Fruit fly (Drosophila melanogaster) whole organism, embryonic: ENCODE data around the gene CG12702.

Source experiments
- Blimp-1 ChIP-seq: fragments of 200-800 bp; sonication (Bioruptor generic); optimal IDR thresholded peaks from 3 replicates; lab custom pipeline; 2018; ENCODE audit warnings: missing biosample characterization, missing genetic modification characterization, mild to moderate bottlenecking, moderate library complexity, missing genetic modification reagents
- Bteb2 ChIP-seq: fragments of 200-800 bp; sonication (Bioruptor generic); optimal IDR thresholded peaks from 2 replicates; lab custom pipeline; 2016; ENCODE audit warnings: missing biosample characterization, missing genetic modification characterization
- CG10431 ChIP-seq: fragments of 200-800 bp; sonication (Bioruptor generic); optimal IDR thresholded peaks from 3 replicates; lab custom pipeline; 2018; ENCODE audit warnings: missing biosample characterization, mild to moderate bottlenecking, missing genetic modification characterization
- CG10979 ChIP-seq: fragments of 200-800 bp; sonication (Bioruptor generic); optimal IDR thresholded peaks from 2 replicates; lab custom pipeline; 2018; ENCODE audit warnings: missing biosample characterization, mild to moderate bottlenecking, missing genetic modification characterization, moderate library complexity
- CG11560 ChIP-seq: fragments of 200-800 bp; sonication (Bioruptor generic); IDR thresholded peaks from 3 replicates; pipeline ENCODE4 v1.3.6; 2022; ENCODE audit warnings: missing biosample characterization, missing genetic modification characterization
- CG11695 ChIP-seq: fragments of 200-800 bp; sonication (Bioruptor generic); IDR thresholded peaks from 3 replicates; pipeline ENCODE4 v1.3.6; 2022; ENCODE audit warnings: missing biosample characterization, missing genetic modification characterization
- CG11723 ChIP-seq: fragments of 200-800 bp; sonication (Bioruptor generic); optimal IDR thresholded peaks from 2 replicates; lab custom pipeline; 2017; ENCODE audit warnings: missing biosample characterization, mild to moderate bottlenecking, missing genetic modification characterization
- CG12155 ChIP-seq: fragments of 200-800 bp; sonication (Bioruptor generic); optimal IDR thresholded peaks from 3 replicates; lab custom pipeline; 2016; ENCODE audit warnings: missing biosample characterization, missing genetic modification characterization
- CG13287 ChIP-seq: fragments of 200-800 bp; sonication (Bioruptor generic); IDR thresholded peaks from 2 replicates; pipeline ENCODE4 v1.3.6; 2022; ENCODE audit warnings: missing biosample characterization, missing genetic modification characterization; ENCODE audit not compliant: partially characterized antibody
- CG13296 ChIP-seq: fragments of 200-800 bp; sonication (Bioruptor generic); optimal IDR thresholded peaks from 3 replicates; lab custom pipeline; 2018; ENCODE audit warnings: missing biosample characterization, mild to moderate bottlenecking, missing genetic modification characterization
- CG13894 ChIP-seq: fragments of 200-800 bp; sonication (Bioruptor generic); optimal IDR thresholded peaks from 3 replicates; lab custom pipeline; 2018; ENCODE audit warnings: missing biosample characterization, mild to moderate bottlenecking, missing genetic modification characterization, moderate library complexity
- CG15514 ChIP-seq: fragments of 200-800 bp; sonication (Bioruptor generic); optimal IDR thresholded peaks from 3 replicates; lab custom pipeline; 2017; ENCODE audit warnings: missing biosample characterization, missing genetic modification characterization, mild to moderate bottlenecking, moderate library complexity, missing genetic modification reagents
- CG16813 ChIP-seq: fragments of 200-800 bp; sonication (Bioruptor generic); IDR thresholded peaks from 3 replicates; pipeline ENCODE4 v1.3.6; 2022; ENCODE audit warnings: missing biosample characterization, missing genetic modification characterization; ENCODE audit not compliant: partially characterized antibody
- CG17328 ChIP-seq: fragments of 200-800 bp; sonication (Bioruptor generic); IDR thresholded peaks from 2 replicates; pipeline ENCODE4 v1.3.6; 2022; ENCODE audit warnings: missing biosample characterization, missing genetic modification characterization
- CG2678 ChIP-seq: fragments of 200-800 bp; sonication (Bioruptor generic); optimal IDR thresholded peaks from 3 replicates; lab custom pipeline; 2019; ENCODE audit warnings: missing biosample characterization, mild to moderate bottlenecking, missing genetic modification characterization, moderate library complexity
- CG30431 ChIP-seq: fragments of 200-800 bp; sonication (Bioruptor generic); optimal IDR thresholded peaks from 2 replicates; lab custom pipeline; 2017; ENCODE audit warnings: missing biosample characterization, missing genetic modification characterization
- CG3065 ChIP-seq: fragments of 200-800 bp; sonication (Bioruptor generic); optimal IDR thresholded peaks from 2 replicates; lab custom pipeline; 2016; ENCODE audit warnings: missing biosample characterization, missing genetic modification characterization
- CG4730 ChIP-seq: fragments of 200-800 bp; sonication (Bioruptor generic); IDR thresholded peaks from 2 replicates; pipeline ENCODE4 v1.3.6; 2022; ENCODE audit warnings: missing biosample characterization, missing genetic modification characterization
- CG6654 ChIP-seq: fragments of 200-800 bp; sonication (Bioruptor generic); optimal IDR thresholded peaks from 2 replicates; lab custom pipeline; 2017; ENCODE audit warnings: missing biosample characterization, mild to moderate bottlenecking, missing genetic modification characterization
- CG7745 ChIP-seq: fragments of 200-800 bp; sonication (Bioruptor generic); optimal IDR thresholded peaks from 2 replicates; lab custom pipeline; 2018; ENCODE audit warnings: missing biosample characterization, mild to moderate bottlenecking, missing genetic modification characterization, moderate library complexity
- CG7786 ChIP-seq: fragments of 200-800 bp; sonication (Bioruptor generic); optimal IDR thresholded peaks from 2 replicates; lab custom pipeline; 2016; ENCODE audit warnings: missing biosample characterization, missing genetic modification characterization
- CG7963 ChIP-seq: fragments of 200-800 bp; sonication (Bioruptor generic); IDR thresholded peaks from 3 replicates; pipeline ENCODE4 v1.3.6; 2022; ENCODE audit warnings: missing biosample characterization, missing genetic modification characterization; ENCODE audit not compliant: partially characterized antibody
- CG9797 ChIP-seq: fragments of 200-800 bp; sonication (Bioruptor generic); optimal IDR thresholded peaks from 3 replicates; lab custom pipeline; 2018; ENCODE audit warnings: missing biosample characterization, mild to moderate bottlenecking, missing genetic modification characterization
- D19A ChIP-seq: fragments of 200-800 bp; optimal IDR thresholded peaks from 3 replicates; lab custom pipeline; 2019; ENCODE audit warnings: missing biosample characterization, mild to moderate bottlenecking, missing genetic modification characterization, moderate library complexity
- Ets97D ChIP-seq: fragments of 200-800 bp; sonication (Bioruptor generic); optimal IDR thresholded peaks from 3 replicates; lab custom pipeline; 2016; ENCODE audit warnings: missing biosample characterization, missing genetic modification characterization
- GATAe ChIP-seq: fragments of 200-800 bp; sonication (Bioruptor generic); conservative IDR thresholded peaks from 2 replicates; pipeline ENCODE4 v1.3.6; 2022; ENCODE audit warnings: missing biosample characterization, missing genetic modification characterization
- Gsc ChIP-seq: fragments of 200-800 bp; sonication (Bioruptor generic); IDR thresholded peaks from 2 replicates; pipeline ENCODE4 v1.3.6; 2022; ENCODE audit warnings: missing biosample characterization, missing genetic modification characterization
- Myb ChIP-seq: fragments of 200-800 bp; sonication (Bioruptor generic); optimal IDR thresholded peaks from 2 replicates; lab custom pipeline; 2016; ENCODE audit warnings: missing biosample characterization, missing genetic modification characterization
- Opbp ChIP-seq: fragments of 200-800 bp; sonication (Bioruptor generic); IDR thresholded peaks from 3 replicates; pipeline ENCODE4 v1.3.6; 2022; ENCODE audit warnings: missing biosample characterization, missing genetic modification characterization; ENCODE audit not compliant: partially characterized antibody
- Sox102F ChIP-seq: fragments of 200-800 bp; sonication (Bioruptor generic); optimal IDR thresholded peaks from 2 replicates; lab custom pipeline; 2018; ENCODE audit warnings: missing biosample characterization, mild to moderate bottlenecking, missing genetic modification characterization, moderate library complexity
- Sry-δ ChIP-seq: fragments of 200-800 bp; sonication (Bioruptor generic); optimal IDR thresholded peaks from 2 replicates; lab custom pipeline; 2016; ENCODE audit warnings: missing biosample characterization, missing genetic modification characterization
- amos ChIP-seq: fragments of 200-800 bp; sonication (Bioruptor generic); IDR thresholded peaks from 2 replicates; pipeline ENCODE4 v1.3.6; 2022; ENCODE audit warnings: missing biosample characterization, missing genetic modification characterization; ENCODE audit not compliant: partially characterized antibody
- bbx ChIP-seq: fragments of 200-800 bp; sonication (Bioruptor generic); IDR thresholded peaks from 2 replicates; pipeline ENCODE4 v1.3.6; 2022; ENCODE audit warnings: missing biosample characterization, missing genetic modification characterization; ENCODE audit not compliant: partially characterized antibody
- cato ChIP-seq: fragments of 200-800 bp; sonication (Bioruptor generic); optimal IDR thresholded peaks from 2 replicates; lab custom pipeline; 2016; ENCODE audit warnings: missing biosample characterization, missing genetic modification characterization, borderline replicate concordance
- chif ChIP-seq, 2 experiments: fragments of 200-800 bp; sonication (Bioruptor generic); optimal IDR thresholded peaks; 3 replicates each; lab custom pipeline; 2016; ENCODE audit warnings: missing biosample characterization in 2 of 2, missing genetic modification characterization in 2 of 2
- dm ChIP-seq: fragments of 200-800 bp; sonication (Bioruptor generic); optimal IDR thresholded peaks from 3 replicates; lab custom pipeline; 2016; ENCODE audit warnings: missing biosample characterization, missing genetic modification characterization
- fd102C ChIP-seq: fragments of 200-800 bp; sonication (Bioruptor generic); optimal IDR thresholded peaks from 2 replicates; lab custom pipeline; 2018; ENCODE audit warnings: missing biosample characterization, mild to moderate bottlenecking, missing genetic modification characterization, moderate library complexity
- hth ChIP-seq: fragments of >200 bp; optimal IDR thresholded peaks from 2 replicates; lab custom pipeline; 2017; ENCODE audit warnings: inconsistent platforms
- inv ChIP-seq: fragments of 200-800 bp; sonication (Bioruptor generic); IDR thresholded peaks from 2 replicates; pipeline ENCODE4 v1.3.6; 2022; ENCODE audit warnings: missing biosample characterization, missing genetic modification characterization; ENCODE audit not compliant: partially characterized antibody
- jigr1 ChIP-seq: fragments of 200-800 bp; sonication (Bioruptor generic); IDR thresholded peaks from 3 replicates; pipeline ENCODE4 v1.3.6; 2022; ENCODE audit warnings: missing biosample characterization, missing genetic modification characterization
- mam ChIP-seq: fragments of 200-800 bp; sonication (Bioruptor generic); optimal IDR thresholded peaks from 3 replicates; lab custom pipeline; 2016; ENCODE audit warnings: missing biosample characterization, missing genetic modification characterization
- pho ChIP-seq: fragments of 200-800 bp; sonication (Bioruptor generic); optimal IDR thresholded peaks from 2 replicates; lab custom pipeline; 2016; ENCODE audit warnings: missing biosample characterization, missing genetic modification characterization
- pzg ChIP-seq: fragments of 200-800 bp; sonication (Bioruptor generic); optimal IDR thresholded peaks from 3 replicates; lab custom pipeline; 2018; ENCODE audit warnings: missing biosample characterization, mild to moderate bottlenecking, missing genetic modification characterization, moderate library complexity
- rib ChIP-seq: fragments of 200-800 bp; sonication (Bioruptor generic); IDR thresholded peaks from 2 replicates; pipeline ENCODE4 v1.3.6; 2022; ENCODE audit warnings: missing biosample characterization, missing genetic modification characterization
- shn ChIP-seq: fragments of 200-800 bp; sonication (Bioruptor generic); optimal IDR thresholded peaks from 3 replicates; lab custom pipeline; 2016; ENCODE audit warnings: missing biosample characterization, missing genetic modification characterization
- sob ChIP-seq: fragments of 200-800 bp; sonication (Bioruptor generic); IDR thresholded peaks from 2 replicates; pipeline ENCODE4 v1.3.6; 2022; ENCODE audit warnings: missing biosample characterization, missing genetic modification characterization
- trem ChIP-seq: fragments of 200-800 bp; optimal IDR thresholded peaks from 3 replicates; lab custom pipeline; 2019; ENCODE audit warnings: missing biosample characterization, mild to moderate bottlenecking, missing genetic modification characterization, moderate library complexity
- usp ChIP-seq: fragments of >200 bp; optimal IDR thresholded peaks from 2 replicates; lab custom pipeline; 2017; ENCODE audit warnings: missing biosample characterization, missing genetic modification characterization
- vnd ChIP-seq: fragments of 200-800 bp; sonication (Bioruptor generic); IDR thresholded peaks from 3 replicates; pipeline ENCODE4 v1.3.6; 2022; ENCODE audit warnings: missing biosample characterization, missing genetic modification characterization; ENCODE audit not compliant: partially characterized antibody
- vvl ChIP-seq: fragments of 200-800 bp; sonication (Bioruptor generic); IDR thresholded peaks from 2 replicates; pipeline ENCODE4 v1.3.6; 2022; ENCODE audit warnings: missing biosample characterization, missing genetic modification characterization
- zfh2 ChIP-seq: fragments of 200-800 bp; sonication (Bioruptor generic); optimal IDR thresholded peaks from 2 replicates; lab custom pipeline; 2016; ENCODE audit warnings: missing biosample characterization, missing genetic modification characterization

CG12702 gene

dm6 chrX:19762167-19762566, 2.5 kb downstream of the CG12702 start (continued):
- TF ChIP-seq CG3065 (GFP tag; lab: Kevin White, UChicago) (no peak), CG11723 (GFP tag; lab: Kevin White, UChicago) (no peak), Sry-δ (GFP tag; lab: Kevin White, UChicago) (peak; percentile 68), sob (GFP tag; lab: Robert Waterston, UW) (0 out of 2 replicates have a peak, but pooled peaks have one; percentile 39), CG12155 (GFP tag; lab: Kevin White, UChicago) (no peak), CG17328 (GFP tag; lab: Robert Waterston, UW) (no peak), CG10431 (GFP tag; lab: Kevin White, UChicago) (no peak), bbx (GFP tag; lab: Robert Waterston, UW) (peak; percentile 65), CG15514 (peak; percentile 61), Gsc (GFP tag; lab: Robert Waterston, UW) (no peak), Sox102F (GFP tag; lab: Kevin White, UChicago) (no peak), dm (GFP tag; lab: Kevin White, UChicago) (no peak), amos (GFP tag; lab: Robert Waterston, UW) (peak; percentile 71), trem (peak; percentile 23), usp (no peak), CG11695 (no peak), pzg (GFP tag; lab: Kevin White, UChicago) (peak; percentile 69), CG2678 (tag; lab: Kevin White, UChicago) (no peak), hth (lab: Kevin White, UChicago) (no peak), jigr1 (GFP tag; lab: Robert Waterston, UW) (no peak), CG10979 (tag; lab: Kevin White, UChicago) (no peak), pho (GFP tag; lab: Kevin White, UChicago) (no peak), CG7963 (GFP tag; lab: Robert Waterston, UW) (0 out of 3 replicates have a peak, but pooled peaks have one; percentile 51), CG4730 (GFP tag; lab: Robert Waterston, UW) (no peak), zfh2 (GFP tag; lab: Kevin White, UChicago) (no peak), Myb (peak; percentile 97), D19A (tag; lab: Kevin White, UChicago) (no peak), vnd (GFP tag; lab: Robert Waterston, UW) (0 out of 3 replicates have a peak, but pooled peaks have one; percentile 40), Ets97D (GFP tag; lab: Kevin White, UChicago) (peak; percentile 64), shn (GFP tag; lab: Kevin White, UChicago) (no peak), CG13894 (tag; lab: Kevin White, UChicago) (no peak), Bteb2 (GFP tag; lab: Kevin White, UChicago) (no peak), CG9797 (peak; percentile 33), rib (GFP tag; lab: Robert Waterston, UW) (no peak), cato (no peak), GATAe (GFP tag; lab: Robert Waterston, UW) (no peak), inv (peak; percentile 39; the same call in 1 of the 2 replicates), CG7786 (GFP tag; lab: Kevin White, UChicago) (no peak), CG11560 (no peak), Blimp-1 (GFP tag; lab: Kevin White, UChicago) (no peak), mam (GFP tag; lab: Kevin White, UChicago) (no peak), CG16813 (peak; percentile 60), CG13296 (no peak), Opbp (peak; percentile 52; the same call in 1 of the 3 replicates), CG7745 (no peak), CG30431 (GFP tag; lab: Kevin White, UChicago) (no peak), vvl (peak; percentile 66), chif (GFP tag; optimal IDR thresholded peaks at IDR 0.05; lab: Kevin White, UChicago) (no peak), CG13287 (GFP tag; lab: Robert Waterston, UW) (peak; percentile 69), fd102C (GFP tag; lab: Kevin White, UChicago) (no peak), CG6654 (GFP tag; lab: Kevin White, UChicago) (no peak)
